Fruit fly (Drosophila melanogaster) whole organism, embryonic: ENCODE results near the gene CG15742.

Experiments
- Abd-B ChIP-seq: fragments of 200-800 bp; sonication (Bioruptor generic); optimal IDR thresholded peaks from 2 replicates; lab custom pipeline; 2018; ENCODE audit warnings: missing biosample characterization, mild to moderate bottlenecking, missing genetic modification characterization, moderate library complexity
- CG10267 ChIP-seq: fragments of 200-800 bp; sonication (Bioruptor generic); optimal IDR thresholded peaks from 2 replicates; lab custom pipeline; 2018; ENCODE audit warnings: missing biosample characterization, mild to moderate bottlenecking, missing genetic modification characterization, moderate library complexity
- CG11695 ChIP-seq: fragments of 200-800 bp; sonication (Bioruptor generic); IDR thresholded peaks from 3 replicates; pipeline ENCODE4 v1.3.6; 2022; ENCODE audit warnings: missing biosample characterization, missing genetic modification characterization
- CG14014 ChIP-seq: fragments of 200-800 bp; sonication (Bioruptor generic); IDR thresholded peaks from 2 replicates; pipeline ENCODE4 v1.3.6; 2022; ENCODE audit warnings: missing biosample characterization, missing genetic modification characterization
- CG16815 ChIP-seq: fragments of 200-800 bp; sonication (Bioruptor generic); optimal IDR thresholded peaks from 3 replicates; lab custom pipeline; 2017; ENCODE audit warnings: missing biosample characterization, mild to moderate bottlenecking, missing genetic modification characterization
- CG17361 ChIP-seq: fragments of 200-800 bp; sonication (Bioruptor generic); IDR thresholded peaks from 3 replicates; pipeline ENCODE4 v1.3.6; 2022; ENCODE audit warnings: missing biosample characterization, missing genetic modification characterization
- CG17568 ChIP-seq: fragments of 200-800 bp; sonication (Bioruptor generic); optimal IDR thresholded peaks from 2 replicates; lab custom pipeline; 2018; ENCODE audit warnings: missing biosample characterization, mild to moderate bottlenecking, missing genetic modification characterization, moderate library complexity
- CG17912 ChIP-seq: fragments of 200-800 bp; sonication (Bioruptor generic); optimal IDR thresholded peaks from 2 replicates; lab custom pipeline; 2018; ENCODE audit warnings: missing biosample characterization, mild to moderate bottlenecking, missing genetic modification characterization
- CG1832 ChIP-seq: fragments of 200-800 bp; sonication (Bioruptor generic); optimal IDR thresholded peaks from 2 replicates; lab custom pipeline; 2017; ENCODE audit warnings: missing biosample characterization, mild to moderate bottlenecking, missing genetic modification characterization, inconsistent platforms
- CG18764 ChIP-seq: fragments of 200-800 bp; sonication (Bioruptor generic); optimal IDR thresholded peaks from 3 replicates; lab custom pipeline; 2016; ENCODE audit warnings: missing biosample characterization, missing genetic modification characterization
- CG7745 ChIP-seq: fragments of 200-800 bp; sonication (Bioruptor generic); optimal IDR thresholded peaks from 2 replicates; lab custom pipeline; 2018; ENCODE audit warnings: missing biosample characterization, mild to moderate bottlenecking, missing genetic modification characterization, moderate library complexity
- CG8359 ChIP-seq: fragments of 200-800 bp; sonication (Bioruptor generic); optimal IDR thresholded peaks from 2 replicates; lab custom pipeline; 2017; ENCODE audit warnings: missing biosample characterization, mild to moderate bottlenecking, missing genetic modification characterization, borderline replicate concordance
- CG8478 ChIP-seq: fragments of >200 bp; optimal IDR thresholded peaks from 2 replicates; lab custom pipeline; 2018
- Dbx ChIP-seq: fragments of 200-800 bp; sonication (Bioruptor generic); IDR thresholded peaks from 3 replicates; pipeline ENCODE4 v1.3.6; 2022; ENCODE audit warnings: missing biosample characterization, missing genetic modification characterization
- Fer2 ChIP-seq: fragments of 200-800 bp; sonication (Bioruptor generic); optimal IDR thresholded peaks from 2 replicates; lab custom pipeline; 2018; ENCODE audit warnings: missing biosample characterization, mild to moderate bottlenecking, missing genetic modification characterization, moderate library complexity
- Hr78 ChIP-seq, 2 experiments: fragments of 200-800 bp in 1 of 2; fragments of >200 bp in 1 of 2; sonication (Bioruptor generic) in 1 of 2; optimal IDR thresholded peaks; 2 replicates each; lab custom pipeline; 2017 to 2019; ENCODE audit warnings: missing biosample characterization in 2 of 2, missing genetic modification characterization in 2 of 2, mild to moderate bottlenecking in 1 of 2, moderate library complexity in 1 of 2
- Lhr ChIP-seq: fragments of 200-800 bp; sonication (Bioruptor generic); optimal IDR thresholded peaks from 3 replicates; lab custom pipeline; 2017; ENCODE audit warnings: mild to moderate bottlenecking, missing biosample characterization, missing genetic modification reagents, missing genetic modification characterization
- Lim3 ChIP-seq: fragments of 200-800 bp; sonication (Bioruptor generic); IDR thresholded peaks from 2 replicates; pipeline ENCODE4 v1.3.6; 2022; ENCODE audit warnings: missing biosample characterization, missing genetic modification characterization
- Neu2 ChIP-seq: fragments of 200-800 bp; sonication (Bioruptor generic); optimal IDR thresholded peaks from 3 replicates; lab custom pipeline; 2016; ENCODE audit warnings: missing biosample characterization, missing genetic modification characterization, borderline replicate concordance
- Nf-YC ChIP-seq: fragments of 200-800 bp; optimal IDR thresholded peaks from 3 replicates; lab custom pipeline; 2019; ENCODE audit warnings: missing biosample characterization, mild to moderate bottlenecking, missing genetic modification characterization, moderate library complexity
- Side ChIP-seq: fragments of 200-800 bp; sonication (Bioruptor generic); optimal IDR thresholded peaks from 2 replicates; lab custom pipeline; 2016; ENCODE audit warnings: missing biosample characterization, missing genetic modification characterization
- bbx ChIP-seq: fragments of 200-800 bp; sonication (Bioruptor generic); IDR thresholded peaks from 2 replicates; pipeline ENCODE4 v1.3.6; 2022; ENCODE audit warnings: missing biosample characterization, missing genetic modification characterization; ENCODE audit not compliant: partially characterized antibody
- bsh ChIP-seq, 2 experiments: fragments of 200-800 bp; sonication (Bioruptor generic); optimal IDR thresholded peaks; 2 replicates each; lab custom pipeline; 2017 to 2018; ENCODE audit warnings: mild to moderate bottlenecking in 2 of 2, missing biosample characterization in 2 of 2, missing genetic modification characterization in 2 of 2, moderate library complexity in 1 of 2
- crc ChIP-seq: fragments of 200-800 bp; sonication (Bioruptor generic); optimal IDR thresholded peaks from 2 replicates; lab custom pipeline; 2016; ENCODE audit warnings: missing biosample characterization, missing genetic modification characterization
- cwo ChIP-seq: fragments of 200-800 bp; sonication (Bioruptor generic); optimal IDR thresholded peaks from 3 replicates; lab custom pipeline; 2017; ENCODE audit warnings: missing biosample characterization, missing genetic modification characterization, mild to moderate bottlenecking, moderate library complexity, missing genetic modification reagents
- emc ChIP-seq: fragments of 200-800 bp; sonication (Bioruptor generic); optimal IDR thresholded peaks from 2 replicates; lab custom pipeline; 2016; ENCODE audit warnings: missing biosample characterization, missing genetic modification characterization
- ems ChIP-seq: fragments of 200-800 bp; sonication (Bioruptor generic); optimal IDR thresholded peaks from 3 replicates; lab custom pipeline; 2016; ENCODE audit warnings: missing biosample characterization, missing genetic modification characterization
- fru ChIP-seq: fragments of >200 bp; optimal IDR thresholded peaks from 2 replicates; lab custom pipeline; 2017
- gfzf ChIP-seq: fragments of 200-800 bp; sonication (Bioruptor generic); optimal IDR thresholded peaks from 2 replicates; lab custom pipeline; 2016; ENCODE audit warnings: missing biosample characterization, mild to moderate bottlenecking, missing genetic modification characterization, moderate library complexity
- grn ChIP-seq: fragments of 200-800 bp; sonication (Bioruptor generic); optimal IDR thresholded peaks from 3 replicates; lab custom pipeline; 2017; ENCODE audit warnings: missing biosample characterization, missing genetic modification characterization
- hth ChIP-seq: fragments of >200 bp; optimal IDR thresholded peaks from 2 replicates; lab custom pipeline; 2017; ENCODE audit warnings: inconsistent platforms
- lbe ChIP-seq: fragments of 200-800 bp; sonication (Bioruptor generic); optimal IDR thresholded peaks from 2 replicates; lab custom pipeline; 2016; ENCODE audit warnings: missing biosample characterization, mild to moderate bottlenecking, missing genetic modification characterization
- lilli ChIP-seq: fragments of 200-800 bp; sonication (Bioruptor generic); optimal IDR thresholded peaks from 3 replicates; lab custom pipeline; 2016; ENCODE audit warnings: missing biosample characterization, missing genetic modification characterization
- nom ChIP-seq: fragments of 200-800 bp; sonication (Bioruptor generic); optimal IDR thresholded peaks from 2 replicates; lab custom pipeline; 2017; ENCODE audit warnings: missing biosample characterization, missing genetic modification characterization, mild to moderate bottlenecking, moderate library complexity, missing genetic modification reagents
- oc ChIP-seq: fragments of 200-800 bp; sonication (Bioruptor generic); optimal IDR thresholded peaks from 2 replicates; lab custom pipeline; 2018; ENCODE audit warnings: missing biosample characterization, mild to moderate bottlenecking, missing genetic modification characterization, moderate library complexity
- org-1 ChIP-seq: fragments of 200-800 bp; sonication (Bioruptor generic); optimal IDR thresholded peaks from 2 replicates; lab custom pipeline; 2017; ENCODE audit warnings: missing biosample characterization, missing genetic modification characterization
- pros ChIP-seq: fragments of 200-800 bp; sonication (Bioruptor generic); optimal IDR thresholded peaks from 3 replicates; lab custom pipeline; 2019; ENCODE audit warnings: missing biosample characterization, mild to moderate bottlenecking, missing genetic modification characterization, moderate library complexity
- pum ChIP-seq: fragments of 200-800 bp; sonication (Bioruptor generic); optimal IDR thresholded peaks from 2 replicates; lab custom pipeline; 2016; ENCODE audit warnings: missing biosample characterization, missing genetic modification characterization
- scrt ChIP-seq: fragments of 200-800 bp; sonication (Bioruptor generic); optimal IDR thresholded peaks from 2 replicates; lab custom pipeline; 2018; ENCODE audit warnings: missing biosample characterization, mild to moderate bottlenecking, missing genetic modification characterization, moderate library complexity
- sd ChIP-seq: fragments of 200-800 bp; sonication (Bioruptor generic); optimal IDR thresholded peaks from 3 replicates; lab custom pipeline; 2018; ENCODE audit warnings: missing biosample characterization, mild to moderate bottlenecking, missing genetic modification characterization, moderate library complexity
- sens ChIP-seq: fragments of 200-800 bp; sonication (Bioruptor generic); peaks from one replicate; lab custom pipeline; 2016; ENCODE audit warnings: missing biosample characterization, missing genetic modification characterization
- so ChIP-seq: fragments of 200-800 bp; sonication (Bioruptor generic); IDR thresholded peaks from 3 replicates; pipeline ENCODE4 v1.3.6; 2022; ENCODE audit warnings: missing biosample characterization, missing genetic modification characterization
- ssp ChIP-seq: fragments of 200-800 bp; sonication (Bioruptor generic); IDR thresholded peaks from 2 replicates; pipeline ENCODE4 v1.3.6; 2022; ENCODE audit warnings: missing biosample characterization, missing genetic modification characterization
- tap ChIP-seq: fragments of 200-800 bp; optimal IDR thresholded peaks from 3 replicates; lab custom pipeline; 2019; ENCODE audit warnings: missing biosample characterization, mild to moderate bottlenecking, missing genetic modification characterization, moderate library complexity
- tgo ChIP-seq: fragments of 200-800 bp; sonication (Bioruptor generic); IDR thresholded peaks from 3 replicates; pipeline ENCODE4 v1.3.6; 2022; ENCODE audit warnings: missing biosample characterization, missing genetic modification characterization
- toy ChIP-seq: fragments of 200-800 bp; sonication (Bioruptor generic); IDR thresholded peaks from 2 replicates; pipeline ENCODE4 v1.3.6; 2022; ENCODE audit warnings: missing biosample characterization, missing genetic modification characterization
- vvl ChIP-seq: fragments of 200-800 bp; sonication (Bioruptor generic); IDR thresholded peaks from 2 replicates; pipeline ENCODE4 v1.3.6; 2022; ENCODE audit warnings: missing biosample characterization, missing genetic modification characterization
- wek ChIP-seq: fragments of 200-800 bp; sonication (Bioruptor generic); optimal IDR thresholded peaks from 3 replicates; lab custom pipeline; 2018; ENCODE audit warnings: missing biosample characterization, mild to moderate bottlenecking, missing genetic modification characterization, moderate library complexity

Gene CG15742

dm6 chrX:13275139-13275538 is 16.8 kb upstream of the CG15742 start (continued):
- TF ChIP-seq Lim3 (GFP tag; lab: Robert Waterston, UW): no peak

- TF ChIP-seq sens (peak; percentile 91), Lim3 (GFP tag; lab: Robert Waterston, UW) (no peak), fru (lab: Kevin White, UChicago) (no peak), bbx (GFP tag; lab: Robert Waterston, UW) (no peak), scrt (GFP tag; lab: Kevin White, UChicago) (peak; percentile 7), Neu2 (GFP tag; lab: Kevin White, UChicago) (no peak), ssp (peak; percentile 33), nom (GFP tag; lab: Kevin White, UChicago) (no peak), org-1 (GFP tag; lab: Kevin White, UChicago) (peak; percentile 14), Side (GFP tag; lab: Kevin White, UChicago) (no peak), CG17912 (GFP tag; lab: Kevin White, UChicago) (no peak), Abd-B (peak; percentile 40), vvl (peak; percentile 46), CG8478 (lab: Kevin White, UChicago) (no peak), lilli (GFP tag; lab: Kevin White, UChicago) (no peak), grn (GFP tag; lab: Kevin White, UChicago) (no peak), crc (GFP tag; lab: Kevin White, UChicago) (no peak), tap (peak; percentile 54), ems (no peak), CG8359 (no peak), oc (tag; lab: Kevin White, UChicago) (peak; percentile 54), Fer2 (peak; percentile 10), pum (GFP tag; lab: Kevin White, UChicago) (no peak), CG10267 (peak; percentile 63), tgo (GFP tag; lab: Robert Waterston, UW) (peak; percentile 65), CG18764 (GFP tag; lab: Kevin White, UChicago) (peak; percentile 24), CG14014 (GFP tag; lab: Robert Waterston, UW) (peak; percentile 15; the same call in 1 of the 2 replicates), so (no peak), CG17361 (GFP tag; lab: Robert Waterston, UW) (peak; percentile 65), pros (GFP tag; lab: Kevin White, UChicago) (no peak), hth (lab: Kevin White, UChicago) (no peak), Nf-YC (tag; lab: Kevin White, UChicago) (peak; percentile 60), sd (no peak), Lhr (GFP tag; lab: Kevin White, UChicago) (no peak), CG11695 (GFP tag; lab: Robert Waterston, UW) (peak; percentile 70; the same call in 1 of the 3 replicates), emc (GFP tag; lab: Kevin White, UChicago) (no peak), CG16815 (peak; percentile 32), lbe (no peak), Hr78 (GFP tag; optimal IDR thresholded peaks at IDR 0.05; lab: Kevin White, UChicago) (peak in 1 of 2 experiments; percentile 26), CG1832 (no peak), CG7745 (tag; lab: Kevin White, UChicago) (no peak), Dbx (GFP tag; lab: Robert Waterston, UW) (peak; percentile 30; the same call in 1 of the 3 replicates), bsh (GFP tag; optimal IDR thresholded peaks at IDR 0.05; lab: Kevin White, UChicago) (peak in 1 of 2 experiments; percentile 76), gfzf (GFP tag; lab: Kevin White, UChicago) (no peak), wek (GFP tag; lab: Kevin White, UChicago) (no peak), cwo (GFP tag; lab: Kevin White, UChicago) (peak; percentile 39), CG17568 (no peak), toy (peak; percentile 52; the same call in 1 of the 2 replicates)
These were observed 16.3 kb upstream of the CG15742 start for dm6 chrX:13274429-13275095.
